Fruit fly (Drosophila melanogaster) whole organism, wandering third instar larva: ENCODE data around the gene CG43658.

ENCODE experiments used
- Abd-B ChIP-seq: fragments of >200 bp; optimal IDR thresholded peaks from 2 replicates; lab custom pipeline; 2017; ENCODE audit warnings: missing biosample characterization, missing genetic modification characterization
- CG32264 ChIP-seq: fragments of 200-800 bp; sonication (Bioruptor generic); optimal IDR thresholded peaks from 2 replicates; lab custom pipeline; 2016; ENCODE audit warnings: missing biosample characterization, missing genetic modification characterization
- CG9705 ChIP-seq: fragments of 200-800 bp; sonication (Bioruptor generic); optimal IDR thresholded peaks from 2 replicates; lab custom pipeline; 2018; ENCODE audit warnings: missing biosample characterization, mild to moderate bottlenecking, missing genetic modification characterization
- Dfd ChIP-seq: fragments of >200 bp; optimal IDR thresholded peaks from 2 replicates; lab custom pipeline; 2017; ENCODE audit warnings: missing biosample characterization, missing genetic modification characterization
- GATAd ChIP-seq: sonication (Bioruptor generic); optimal IDR thresholded peaks from 2 replicates; lab custom pipeline; 2016; ENCODE audit warnings: missing biosample characterization, missing genetic modification characterization
- Hnf4 ChIP-seq: fragments of 200-800 bp; sonication (Bioruptor generic); optimal IDR thresholded peaks from 2 replicates; lab custom pipeline; 2016; ENCODE audit warnings: missing biosample characterization, mild to moderate bottlenecking, missing genetic modification characterization
- Hr78 ChIP-seq: fragments of >200 bp; optimal IDR thresholded peaks from 2 replicates; lab custom pipeline; 2017; ENCODE audit warnings: missing biosample characterization, missing genetic modification characterization
- Hr83 ChIP-seq: fragments of 200-300 bp; sonication (Bioruptor generic); optimal IDR thresholded peaks from 2 replicates; lab custom pipeline; 2016; ENCODE audit warnings: missing biosample characterization, mild to moderate bottlenecking, missing genetic modification characterization, moderate library complexity; ENCODE audit not compliant: poor library complexity, severe bottlenecking
- Jra ChIP-seq: sonication (Bioruptor generic); optimal IDR thresholded peaks from 2 replicates; lab custom pipeline; 2016; ENCODE audit warnings: missing biosample characterization, missing genetic modification characterization
- Myc ChIP-seq: fragments of >200 bp; optimal IDR thresholded peaks from 2 replicates; lab custom pipeline; 2017
- N ChIP-seq: fragments of >200 bp; optimal IDR thresholded peaks from 2 replicates; lab custom pipeline; 2018; ENCODE audit warnings: missing biosample characterization, missing external identifiers, missing genetic modification characterization
- Rel ChIP-seq, 2 experiments: fragments of 200-800 bp; sonication (Bioruptor generic) in 1 of 2; optimal IDR thresholded peaks; 2 replicates in 1 of 2; 3 replicates in 1 of 2; lab custom pipeline; 2016 to 2019; ENCODE audit warnings: mild to moderate bottlenecking in 2 of 2, missing biosample characterization in 2 of 2, missing genetic modification characterization in 2 of 2, moderate library complexity in 1 of 2
- Sp1 ChIP-seq: fragments of 200-800 bp; sonication (Bioruptor generic); optimal IDR thresholded peaks from 3 replicates; lab custom pipeline; 2019; ENCODE audit warnings: missing biosample characterization, mild to moderate bottlenecking, missing genetic modification characterization, moderate library complexity
- Vsx2 ChIP-seq: fragments of 200-300, 225-300 bp; sonication (Bioruptor generic); optimal IDR thresholded peaks from 2 replicates; lab custom pipeline; 2018; ENCODE audit warnings: missing biosample characterization, missing genetic modification characterization; ENCODE audit not compliant: partially characterized antibody
- br ChIP-seq: fragments of 200-800 bp; sonication (Bioruptor generic); optimal IDR thresholded peaks from 2 replicates; lab custom pipeline; 2016; ENCODE audit warnings: missing biosample characterization, missing genetic modification characterization
- brk ChIP-seq: fragments of 200-800 bp; sonication (Bioruptor generic); optimal IDR thresholded peaks from 2 replicates; lab custom pipeline; 2016; ENCODE audit warnings: missing biosample characterization, mild to moderate bottlenecking, missing genetic modification characterization
- dl ChIP-seq, 2 experiments: fragments of 175-275, 200-275 bp in 1 of 2; fragments of 200-275 bp in 1 of 2; sonication (Bioruptor generic); optimal IDR thresholded peaks; lab custom pipeline; 2018; ENCODE audit warnings: mild to moderate bottlenecking in 2 of 2, missing biosample characterization in 2 of 2, missing genetic modification characterization in 2 of 2, moderate library complexity in 2 of 2; ENCODE audit not compliant: partially characterized antibody in 2 of 2, insufficient read depth in 1 of 2
- dmrt93B ChIP-seq: fragments of 200-800 bp; sonication (Bioruptor generic); optimal IDR thresholded peaks from 2 replicates; lab custom pipeline; 2018; ENCODE audit warnings: missing biosample characterization, mild to moderate bottlenecking, missing genetic modification characterization
- ey ChIP-seq: fragments of 200-800 bp; sonication (Bioruptor generic); optimal IDR thresholded peaks from 2 replicates; lab custom pipeline; 2016; ENCODE audit warnings: missing biosample characterization, missing genetic modification characterization
- foxo ChIP-seq, 2 experiments: fragments of 200-800 bp; sonication (Bioruptor generic); optimal IDR thresholded peaks; 2 replicates in 1 of 2; 3 replicates in 1 of 2; lab custom pipeline; 2016 to 2017; ENCODE audit warnings: missing biosample characterization in 2 of 2, missing genetic modification characterization in 2 of 2
- h ChIP-seq: fragments of 200-800 bp; sonication (Bioruptor generic); optimal IDR thresholded peaks from 3 replicates; lab custom pipeline; 2016; ENCODE audit warnings: missing biosample characterization, mild to moderate bottlenecking, missing genetic modification characterization
- jim ChIP-seq: fragments of 175-275, 200-325 bp; sonication (Bioruptor generic); optimal IDR thresholded peaks from 2 replicates; lab custom pipeline; 2016; ENCODE audit warnings: missing biosample characterization, mild to moderate bottlenecking, missing genetic modification characterization
- pan ChIP-seq: fragments of >200 bp; optimal IDR thresholded peaks from 2 replicates; lab custom pipeline; 2017
- psq ChIP-seq: fragments of 200-800 bp; sonication (Bioruptor generic); optimal IDR thresholded peaks from 3 replicates; lab custom pipeline; 2017; ENCODE audit warnings: missing biosample characterization, mild to moderate bottlenecking, missing genetic modification characterization, moderate library complexity
- rgr ChIP-seq: fragments of 200-800 bp; sonication (Bioruptor generic); optimal IDR thresholded peaks from 3 replicates; lab custom pipeline; 2016; ENCODE audit warnings: missing biosample characterization, mild to moderate bottlenecking, missing genetic modification characterization
- sv ChIP-seq: fragments of 200-800 bp; sonication (Bioruptor generic); optimal IDR thresholded peaks from 3 replicates; lab custom pipeline; 2016; ENCODE audit warnings: missing biosample characterization, missing genetic modification characterization
- usp ChIP-seq: fragments of >200 bp; optimal IDR thresholded peaks from 2 replicates; lab custom pipeline; 2017; ENCODE audit warnings: missing biosample characterization, missing genetic modification characterization
- woc ChIP-seq: sonication (Bioruptor generic); optimal IDR thresholded peaks from 2 replicates; lab custom pipeline; 2016; ENCODE audit warnings: missing biosample characterization, mild to moderate bottlenecking, missing genetic modification characterization

CG43658 gene

DNA sequence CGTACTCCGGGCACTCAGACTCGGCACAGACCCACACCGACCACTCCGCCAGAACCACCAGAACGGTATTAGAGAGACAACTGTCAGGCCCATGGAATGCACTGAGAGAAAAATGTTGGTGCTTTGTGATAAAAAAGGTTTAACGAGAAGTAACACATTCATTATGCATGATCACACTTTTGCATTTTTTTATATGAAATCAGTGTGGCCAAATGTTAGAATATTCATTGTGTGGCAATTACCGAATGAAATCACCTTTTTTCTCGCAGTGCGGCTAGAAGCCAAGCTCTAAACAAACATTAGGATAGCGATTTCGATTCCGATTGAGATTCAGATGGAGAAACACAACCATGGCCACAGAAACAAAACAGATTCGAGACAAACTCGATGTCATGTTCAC, 95.5 kb downstream of the CG43658 start:
- TF ChIP-seq dmrt93B (GFP tag; lab: Kevin White, UChicago) (no peak), foxo (GFP tag; optimal IDR thresholded peaks at IDR 0.05; lab: Kevin White, UChicago) (peak in 1 of 2 experiments; percentile 27)

DNA sequence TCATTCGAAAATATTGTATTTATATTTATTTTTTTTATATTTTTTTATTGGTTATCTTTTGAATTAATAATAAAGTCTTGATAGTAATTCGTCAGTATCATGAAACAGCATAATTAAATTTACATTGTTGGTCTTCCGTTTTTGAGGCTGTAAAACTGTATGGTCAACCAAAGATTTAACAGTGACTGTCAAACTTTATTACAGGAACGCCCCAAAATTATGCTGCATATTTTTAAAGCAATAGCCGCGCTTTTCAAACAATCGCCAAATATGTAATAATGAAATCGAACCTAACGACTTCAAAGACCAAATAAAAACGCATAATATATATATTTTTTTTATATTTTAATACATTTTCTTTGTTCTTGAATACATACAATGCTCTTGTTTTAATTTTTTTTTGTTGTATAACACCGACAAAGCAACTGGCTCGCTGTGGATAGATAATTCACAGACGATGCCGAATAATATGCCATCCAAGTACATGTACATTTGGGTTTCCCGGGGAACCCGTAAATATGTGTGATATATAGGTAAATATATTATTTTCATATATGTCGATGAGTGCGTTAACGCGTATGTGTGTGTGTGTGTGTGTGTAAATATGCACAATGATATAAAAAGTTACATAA, 105.0 kb downstream of the CG43658 start:
- TF ChIP-seq CG32264 (GFP tag; lab: Kevin White, UChicago) (no peak), Abd-B (GFP tag; lab: Kevin White, UChicago) (no peak), brk (GFP tag; lab: Kevin White, UChicago) (no peak), Myc (peak; percentile 91), Rel (GFP tag; optimal IDR thresholded peaks at IDR 0.05; lab: Kevin White, UChicago) (no peak), Rel (tag; optimal IDR thresholded peaks at IDR 0.05; lab: Kevin White, UChicago) (peak; percentile 76), woc (no peak), Vsx2 (GFP tag; lab: Kevin White, UChicago) (peak; percentile 2)

DNA sequence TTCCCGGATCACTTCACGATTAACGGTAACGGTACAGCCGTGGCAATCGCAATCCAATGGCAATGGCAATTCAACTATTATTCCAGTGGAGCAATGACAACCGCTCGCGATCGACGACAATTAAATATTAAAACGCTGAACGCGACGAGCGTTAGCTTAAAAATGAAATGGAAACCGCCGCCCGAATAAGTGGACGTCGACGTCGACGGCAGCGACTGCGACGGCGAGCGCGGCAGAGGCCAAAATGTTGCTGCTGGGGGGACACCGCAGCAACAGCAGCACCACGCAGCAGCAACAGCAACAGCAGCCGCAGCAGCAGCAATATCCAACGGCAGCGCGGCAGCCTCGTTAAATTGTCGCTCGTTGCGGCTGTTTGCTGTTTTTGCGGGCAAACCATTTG, 108.5 kb downstream of the CG43658 start, which contains the start of gene CG8568:
Gene CG8568, minus strand, starts transcription at position 101 of the 400 bp plus-strand sequence.
- TF ChIP-seq usp (GFP tag; lab: Kevin White, UChicago) (no peak), Dfd (GFP tag; lab: Kevin White, UChicago) (peak; percentile 19), Hr83 (GFP tag; lab: Kevin White, UChicago) (no peak), rgr (GFP tag; lab: Kevin White, UChicago) (no peak), dl (GFP tag; optimal IDR thresholded peaks at IDR 0.05; lab: Kevin White, UChicago; ENCODE audit: insufficient read depth in 1 of 2, partially characterized antibody in 2 of 2) (no peak)
- TF ChIP-seq, all 38 proteins: peak for 1

DNA sequence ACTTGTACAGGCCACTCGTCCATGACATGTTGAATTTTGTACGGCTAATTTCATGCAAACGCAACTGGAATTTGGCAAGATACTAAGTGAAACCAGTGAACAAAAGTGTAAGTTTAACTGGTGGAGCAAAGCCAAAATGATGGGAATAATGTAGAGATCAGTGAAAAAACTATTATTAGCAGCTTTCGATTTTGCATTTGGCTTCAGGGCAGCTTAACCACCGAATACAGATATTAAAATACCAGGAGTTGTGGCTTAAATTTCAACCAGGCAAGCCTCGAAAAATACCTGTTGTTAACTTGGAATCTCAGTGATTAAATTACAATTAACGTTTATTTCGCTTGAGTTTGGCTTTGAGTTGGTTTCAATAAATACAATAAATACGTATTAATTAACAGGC, 112.3 kb downstream of the CG43658 start, which contains the start of gene p-cup:
Gene p-cup, minus strand, starts transcription at position 101 of the 400 bp plus-strand sequence.
- TF ChIP-seq Hr83 (GFP tag; lab: Kevin White, UChicago): no peak
- no peak for TF ChIP-seq ey (GFP tag; lab: Kevin White, UChicago)
- no peak for TF ChIP-seq CG9705 (GFP tag; lab: Kevin White, UChicago)

DNA sequence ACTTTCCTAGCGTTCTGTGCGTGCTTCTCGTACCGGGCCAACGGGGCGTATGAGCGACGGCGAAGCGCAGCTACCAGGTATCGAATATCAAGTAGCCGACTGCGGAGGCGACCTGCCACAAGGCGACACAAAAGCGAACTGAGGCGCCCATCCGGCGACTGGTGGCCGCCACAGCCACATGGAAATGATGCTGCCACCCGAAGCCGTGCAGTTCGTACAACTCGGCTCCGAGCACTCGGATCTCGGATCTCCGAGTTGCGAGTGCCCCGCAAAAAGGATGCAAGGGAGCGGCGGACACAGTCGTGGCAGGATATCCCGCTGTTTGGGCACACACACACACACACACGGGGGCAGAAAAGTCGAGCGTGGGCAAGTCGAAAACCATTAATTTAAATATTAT, 117.1 kb downstream of the CG43658 start, which contains the start of the genes CG12994 and CG46464:
Gene CG12994, minus strand, starts transcription at position 115 of the 400 bp plus-strand sequence.
Gene CG46464, minus strand, starts transcription at position 115 of the 400 bp plus-strand sequence.
- no peak for TF ChIP-seq Sp1 (GFP tag; lab: Kevin White, UChicago)
- TF ChIP-seq jim (GFP tag; lab: Kevin White, UChicago): no peak
- TF ChIP-seq psq (GFP tag; lab: Kevin White, UChicago): no peak
- no peak for TF ChIP-seq foxo (GFP tag; optimal IDR thresholded peaks at IDR 0.05; lab: Kevin White, UChicago)
- no peak for TF ChIP-seq rgr (GFP tag; lab: Kevin White, UChicago)
- no peak for TF ChIP-seq N (GFP tag; lab: Kevin White, UChicago)
- no peak for TF ChIP-seq Hr78 (GFP tag; lab: Kevin White, UChicago)
- TF ChIP-seq, all 38 proteins: peak for 0

DNA sequence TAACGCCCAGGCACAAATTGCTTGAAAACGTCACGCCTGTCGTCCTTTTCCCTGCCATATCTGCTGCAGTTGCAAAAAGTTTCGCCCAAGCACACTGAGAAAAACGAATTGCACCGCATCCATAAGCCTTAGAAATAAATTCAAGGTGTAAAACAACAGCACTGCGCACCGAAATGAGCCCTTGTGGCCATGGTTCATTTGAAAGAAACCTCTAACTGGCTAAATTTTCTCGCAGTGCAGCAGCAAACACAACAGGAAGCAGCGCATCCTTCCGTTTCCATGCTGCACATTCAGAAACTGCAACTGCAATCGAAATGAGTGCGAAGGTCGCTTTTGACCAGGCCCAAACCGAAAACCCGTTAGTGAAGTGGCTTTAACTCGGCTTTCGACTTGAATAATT, 136.6 kb downstream of the CG43658 start:
- TF ChIP-seq Vsx2 (GFP tag; lab: Kevin White, UChicago): no peak
- TF ChIP-seq h: no peak
- TF ChIP-seq usp (GFP tag; lab: Kevin White, UChicago): no peak
- no peak for TF ChIP-seq Sp1 (GFP tag; lab: Kevin White, UChicago)
- TF ChIP-seq Hnf4 (GFP tag; lab: Kevin White, UChicago): no peak
- TF ChIP-seq GATAd: no peak
- TF ChIP-seq Jra: no peak
- TF ChIP-seq sv (GFP tag; lab: Kevin White, UChicago): no peak
- no peak for TF ChIP-seq Rel (GFP tag; optimal IDR thresholded peaks at IDR 0.05; lab: Kevin White, UChicago)
- TF ChIP-seq Rel (tag; optimal IDR thresholded peaks at IDR 0.05; lab: Kevin White, UChicago): no peak
- TF ChIP-seq br (GFP tag; lab: Kevin White, UChicago): no peak
- TF ChIP-seq pan (lab: Kevin White, UChicago): no peak
- no peak for TF ChIP-seq Abd-B (GFP tag; lab: Kevin White, UChicago)
- TF ChIP-seq rgr (GFP tag; lab: Kevin White, UChicago): no peak
- TF ChIP-seq dmrt93B (GFP tag; lab: Kevin White, UChicago): no peak
- TF ChIP-seq CG9705 (GFP tag; lab: Kevin White, UChicago): no peak
